Fruit fly (Drosophila melanogaster) whole organism, adult: ENCODE measurements around the gene CG1231.

Experiments
- CG33017 ChIP-seq: fragments of 200-800 bp; sonication (Bioruptor generic); optimal IDR thresholded peaks from 2 replicates; lab custom pipeline; 2018; ENCODE audit warnings: missing biosample characterization, mild to moderate bottlenecking, missing genetic modification characterization, moderate library complexity
- CG7101 ChIP-seq: fragments of 200-800 bp; sonication (Bioruptor generic); optimal IDR thresholded peaks from 2 replicates; lab custom pipeline; 2018; ENCODE audit warnings: missing biosample characterization, mild to moderate bottlenecking, missing genetic modification characterization, moderate library complexity
- Clk ChIP-seq: fragments of 200-800 bp; sonication (Bioruptor generic); optimal IDR thresholded peaks from 2 replicates; lab custom pipeline; 2017; ENCODE audit warnings: missing biosample characterization, missing genetic modification characterization
- Crg-1 ChIP-seq: fragments of 200-800 bp; sonication (Bioruptor generic); optimal IDR thresholded peaks from 2 replicates; lab custom pipeline; 2016; ENCODE audit warnings: missing biosample characterization, missing genetic modification characterization
- Mnt ChIP-seq: fragments of 200-800 bp; sonication (Bioruptor generic); optimal IDR thresholded peaks from 2 replicates; lab custom pipeline; 2016; ENCODE audit warnings: missing biosample characterization, mild to moderate bottlenecking, missing genetic modification characterization
- cnc ChIP-seq, 2 experiments: fragments of >200 bp; optimal IDR thresholded peaks; 2 replicates each; lab custom pipeline; 2017
- kay ChIP-seq: fragments of 200-800 bp; sonication (Bioruptor generic); peaks from one replicate; lab custom pipeline; 2016; ENCODE audit warnings: missing biosample characterization, missing genetic modification characterization, borderline replicate concordance
- ovo ChIP-seq: fragments of 200-800 bp; sonication (Bioruptor generic); optimal IDR thresholded peaks from 2 replicates; lab custom pipeline; 2016; ENCODE audit warnings: missing biosample characterization, missing genetic modification characterization
- pad ChIP-seq: fragments of 200-800 bp; sonication (Bioruptor generic); optimal IDR thresholded peaks from 3 replicates; lab custom pipeline; 2017; ENCODE audit warnings: missing biosample characterization, missing genetic modification characterization, mild to moderate bottlenecking, moderate library complexity, missing genetic modification reagents
- tj ChIP-seq: fragments of 200-800 bp; sonication (Bioruptor generic); optimal IDR thresholded peaks from 3 replicates; lab custom pipeline; 2017; ENCODE audit warnings: missing biosample characterization, mild to moderate bottlenecking, missing genetic modification characterization, moderate library complexity

- no peak for TF ChIP-seq CG33017
- TF ChIP-seq CG7101 (tag; lab: Kevin White, UChicago), result no peak
- no peak for TF ChIP-seq pad (GFP tag; lab: Kevin White, UChicago)
- no peak for TF ChIP-seq Clk
- no peak for TF ChIP-seq kay (GFP tag; lab: Kevin White, UChicago)
- TF ChIP-seq Crg-1, result no peak
- no peak for TF ChIP-seq tj (GFP tag; lab: Kevin White, UChicago)
- no peak for TF ChIP-seq cnc (optimal IDR thresholded peaks at IDR 0.05; lab: Kevin White, UChicago)
- no peak for TF ChIP-seq Mnt
- no peak for TF ChIP-seq ovo (GFP tag; lab: Kevin White, UChicago)
Observed at dm6 chr3L:337148-337547, 19.1 kb upstream of the CG1231 start.
